Fruit fly (Drosophila melanogaster): ENCODE results near the gene CG13075.

DNA sequence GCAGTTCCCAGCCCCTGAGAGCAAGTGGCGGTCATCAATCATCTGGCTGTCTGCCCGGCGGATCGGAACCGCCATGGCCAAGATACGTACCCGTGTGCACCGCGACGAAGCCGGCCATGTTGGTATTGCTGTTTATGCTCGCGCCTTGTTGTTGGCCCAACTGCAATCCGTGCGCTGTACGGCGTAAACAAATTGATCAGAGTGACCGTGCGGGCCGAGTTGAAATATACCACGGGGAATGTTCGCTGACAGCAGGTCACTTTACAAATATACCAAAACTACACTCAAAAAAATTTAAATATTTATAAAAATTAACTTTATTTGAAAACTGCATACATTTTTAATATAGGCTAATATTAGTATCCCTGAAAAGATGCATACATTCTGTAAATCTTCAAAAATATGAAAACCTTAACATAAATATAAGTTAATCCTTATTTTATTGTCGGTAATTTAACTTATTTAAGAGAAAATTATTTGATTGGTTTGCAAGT, 3.6 kb downstream of the CG13075 start, which contains the start of gene Tasp1:
- no peak for TF ChIP-seq CG8478 (optimal IDR thresholded peaks at IDR 0.05)
- TF ChIP-seq pan (optimal IDR thresholded peaks at IDR 0.05), result no peak
- TF ChIP-seq psq (optimal IDR thresholded peaks at IDR 0.05), result no peak
- TF ChIP-seq EcR (GFP tag; optimal IDR thresholded peaks at IDR 0.05), result no peak
- TF ChIP-seq usp (GFP tag; optimal IDR thresholded peaks at IDR 0.05), result no peak
